Worm (Caenorhabditis elegans): ENCODE measurements around the gene F13D2.1.

Gene F13D2.1

DNA sequence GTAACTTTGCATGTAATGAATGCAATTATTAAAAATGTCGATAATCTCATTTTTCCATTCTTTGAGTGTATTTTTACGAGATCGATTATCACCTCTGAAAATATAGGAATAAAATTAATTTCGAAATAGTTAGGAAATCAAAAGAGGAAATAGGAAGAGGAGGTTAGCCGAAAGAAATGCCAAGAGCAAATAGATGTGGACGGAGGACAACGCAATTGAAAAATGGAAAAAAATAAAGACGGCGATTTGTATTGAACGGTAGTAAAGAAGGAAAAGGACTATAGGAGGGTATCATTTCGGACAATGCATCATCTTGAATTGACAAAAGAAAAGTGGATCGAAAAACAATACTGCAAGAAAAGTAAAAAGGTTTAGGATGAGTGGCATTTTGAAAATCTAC is at the start of gene F13D2.1:
Gene F13D2.1, minus strand, starts transcription at position 101 of the 400 bp plus-strand sequence.
- TF ChIP-seq cog-1 (tag; optimal IDR thresholded peaks at IDR 0.05): no peak

ce11 chrX:11226595-11226994 is 37.2 kb upstream of the F13D2.1 start, which contains the start of gene C34F6.12:
Gene C34F6.12, minus strand, starts transcription at chrX:11226695.
- no peak for TF ChIP-seq klf-2 (GFP tag; conservative IDR thresholded peaks at IDR 0.05)
- no peak for TF ChIP-seq flt-1 (GFP tag; IDR thresholded peaks at IDR 0.05)
- TF ChIP-seq ztf-23 (GFP tag; IDR thresholded peaks at IDR 0.05): no peak
- TF ChIP-seq cog-1 (tag; optimal IDR thresholded peaks at IDR 0.05): no peak
- no peak for TF ChIP-seq ref-1 (GFP tag; conservative IDR thresholded peaks at IDR 0.05)
- TF ChIP-seq med-1 (GFP tag; optimal IDR thresholded peaks at IDR 0.05; ENCODE audit: insufficient read depth): no peak
- TF ChIP-seq tab-1 (GFP tag; IDR thresholded peaks at IDR 0.05): no peak
- TF ChIP-seq ztf-29 (GFP tag; IDR thresholded peaks at IDR 0.05): no peak
- TF ChIP-seq T22C8.4 (GFP tag; IDR thresholded peaks at IDR 0.05): no peak

- no peak for TF ChIP-seq tab-1 (GFP tag; IDR thresholded peaks at IDR 0.05)
- no peak for TF ChIP-seq ref-1 (GFP tag; conservative IDR thresholded peaks at IDR 0.05)
- no peak for TF ChIP-seq cog-1 (tag; optimal IDR thresholded peaks at IDR 0.05)
- no peak for TF ChIP-seq ztf-23 (GFP tag; IDR thresholded peaks at IDR 0.05)
- TF ChIP-seq klf-2 (GFP tag; conservative IDR thresholded peaks at IDR 0.05): no peak
- no peak for TF ChIP-seq ztf-29 (GFP tag; IDR thresholded peaks at IDR 0.05)
- no peak for TF ChIP-seq med-1 (GFP tag; optimal IDR thresholded peaks at IDR 0.05; ENCODE audit: insufficient read depth)
- no peak for TF ChIP-seq flt-1 (GFP tag; IDR thresholded peaks at IDR 0.05)
- TF ChIP-seq T22C8.4 (GFP tag; IDR thresholded peaks at IDR 0.05): no peak
These were observed 33.3 kb upstream of the F13D2.1 start, which contains the start of gene C34F6.9 for ce11 chrX:11222597-11223218. Gene C34F6.9, minus strand, starts transcription at chrX:11222647.

DNA sequence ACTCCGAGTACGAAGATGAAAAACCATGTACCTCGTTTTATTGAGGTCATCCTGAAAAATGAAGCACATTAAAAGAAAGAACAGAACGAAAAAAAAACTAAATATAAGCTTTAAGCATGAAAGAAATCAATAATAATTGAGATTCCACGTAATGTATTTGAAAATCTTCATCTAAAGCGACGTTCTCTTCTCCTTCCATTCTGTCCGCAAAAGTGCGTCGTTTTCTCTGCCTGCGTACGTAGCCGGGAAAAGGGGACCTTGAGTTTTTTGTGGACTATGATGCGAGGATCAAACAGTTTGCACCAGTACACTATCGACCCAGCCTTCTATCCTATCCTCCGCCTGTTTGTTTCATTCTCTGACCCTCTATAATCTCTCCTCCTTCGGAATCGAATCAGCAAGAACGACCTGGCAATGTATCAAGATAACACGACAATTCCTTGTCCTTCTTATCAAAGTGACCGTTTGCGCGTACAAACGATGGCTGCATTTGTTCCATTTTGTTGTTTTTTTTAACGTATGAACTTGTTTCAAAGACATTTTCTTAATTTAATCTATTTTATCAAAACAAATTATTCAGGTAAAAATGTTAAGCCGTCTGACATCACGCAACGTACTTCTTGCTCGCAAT is 26.1 kb upstream of the F13D2.1 start, which contains the start of the genes C34F6.7 and idh-2:
Gene C34F6.7, minus strand, starts transcription at position 51 of the 631 bp plus-strand sequence.
Gene idh-2, plus strand, starts transcription at position 581 of the 631 bp plus-strand sequence.
- TF ChIP-seq T22C8.4 (GFP tag; IDR thresholded peaks at IDR 0.05) (no peak), cog-1 (tag; optimal IDR thresholded peaks at IDR 0.05) (no peak), med-1 (GFP tag; optimal IDR thresholded peaks at IDR 0.05; ENCODE audit: insufficient read depth) (no peak), flt-1 (GFP tag; IDR thresholded peaks at IDR 0.05) (no peak), ztf-29 (GFP tag; IDR thresholded peaks at IDR 0.05) (no peak), klf-2 (GFP tag; conservative IDR thresholded peaks at IDR 0.05) (no peak), ref-1 (GFP tag; conservative IDR thresholded peaks at IDR 0.05) (no peak), tab-1 (GFP tag; IDR thresholded peaks at IDR 0.05) (no peak), ztf-23 (GFP tag; IDR thresholded peaks at IDR 0.05) (no peak)

- TF ChIP-seq T22C8.4 (GFP tag; IDR thresholded peaks at IDR 0.05): no peak
- TF ChIP-seq ref-1 (GFP tag; conservative IDR thresholded peaks at IDR 0.05): no peak
- no peak for TF ChIP-seq ztf-23 (GFP tag; IDR thresholded peaks at IDR 0.05)
- no peak for TF ChIP-seq cog-1 (tag; optimal IDR thresholded peaks at IDR 0.05)
These were observed 21.9 kb upstream of the F13D2.1 start for ce11 chrX:11211360-11211759.

- no peak for TF ChIP-seq klf-2 (GFP tag; conservative IDR thresholded peaks at IDR 0.05)
- 0 out of 2 replicates have a peak, but pooled peaks have one; percentile 50 for TF ChIP-seq tab-1 (GFP tag; IDR thresholded peaks at IDR 0.05)
- TF ChIP-seq ztf-29 (GFP tag; IDR thresholded peaks at IDR 0.05): no peak
- no peak for TF ChIP-seq ztf-23 (GFP tag; IDR thresholded peaks at IDR 0.05)
- no peak for TF ChIP-seq cog-1 (tag; optimal IDR thresholded peaks at IDR 0.05)
- TF ChIP-seq med-1 (GFP tag; optimal IDR thresholded peaks at IDR 0.05; ENCODE audit: insufficient read depth): no peak
- no peak for TF ChIP-seq T22C8.4 (GFP tag; IDR thresholded peaks at IDR 0.05)
These were observed 21.0 kb upstream of the F13D2.1 start for ce11 chrX:11210417-11210816.

DNA sequence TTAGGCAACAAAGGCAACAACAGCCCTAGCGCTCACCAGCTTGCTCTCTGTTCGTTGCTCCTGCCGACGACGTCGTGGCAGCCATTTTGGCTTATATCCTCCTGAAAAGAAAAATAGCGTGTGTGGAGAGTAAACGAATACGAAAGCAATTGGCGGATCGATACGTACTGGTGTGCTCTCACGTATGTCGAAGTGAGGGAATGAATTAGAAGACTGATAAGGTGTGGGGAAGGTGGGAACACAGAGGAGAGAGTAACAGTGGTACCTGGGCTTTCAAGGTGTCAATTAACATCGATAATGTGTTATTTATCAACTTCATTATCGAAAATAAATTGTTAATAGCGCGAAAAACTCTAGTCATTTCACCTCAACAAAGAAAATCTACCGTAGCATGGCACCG is 19.4 kb upstream of the F13D2.1 start, which contains the start of gene C34F6.5:
Gene C34F6.5, minus strand, starts transcription at position 101 of the 400 bp plus-strand sequence.
- no peak for TF ChIP-seq T22C8.4 (GFP tag; IDR thresholded peaks at IDR 0.05)
- TF ChIP-seq ztf-23 (GFP tag; IDR thresholded peaks at IDR 0.05): no peak
- TF ChIP-seq flt-1 (GFP tag; IDR thresholded peaks at IDR 0.05): no peak
- no peak for TF ChIP-seq cog-1 (tag; optimal IDR thresholded peaks at IDR 0.05)
- no peak for TF ChIP-seq klf-2 (GFP tag; conservative IDR thresholded peaks at IDR 0.05)
- no peak for TF ChIP-seq ztf-29 (GFP tag; IDR thresholded peaks at IDR 0.05)
- TF ChIP-seq tab-1 (GFP tag; IDR thresholded peaks at IDR 0.05): no peak
- TF ChIP-seq ref-1 (GFP tag; conservative IDR thresholded peaks at IDR 0.05): no peak
- no peak for TF ChIP-seq med-1 (GFP tag; optimal IDR thresholded peaks at IDR 0.05; ENCODE audit: insufficient read depth)

ce11 chrX:11206953-11207352 is 17.5 kb upstream of the F13D2.1 start, which contains the start of gene hst-2:
Gene hst-2, minus strand, starts transcription at chrX:11207155.
- TF ChIP-seq med-1 (GFP tag; optimal IDR thresholded peaks at IDR 0.05; ENCODE audit: insufficient read depth) (no peak), tab-1 (GFP tag; IDR thresholded peaks at IDR 0.05) (no peak), ztf-29 (GFP tag; IDR thresholded peaks at IDR 0.05) (no peak), cog-1 (tag; optimal IDR thresholded peaks at IDR 0.05) (peak; percentile 75), ztf-23 (GFP tag; IDR thresholded peaks at IDR 0.05) (peak; percentile 52; the same call in 1 of the 2 replicates), flt-1 (GFP tag; IDR thresholded peaks at IDR 0.05) (peak; percentile 67)

ce11 chrX:11203773-11204172 is 14.4 kb upstream of the F13D2.1 start, which contains the start of gene C34F6.11:
Gene C34F6.11, minus strand, starts transcription at chrX:11203932.
- no peak for TF ChIP-seq ref-1 (GFP tag; conservative IDR thresholded peaks at IDR 0.05)
- no peak for TF ChIP-seq cog-1 (tag; optimal IDR thresholded peaks at IDR 0.05)
- TF ChIP-seq T22C8.4 (GFP tag; IDR thresholded peaks at IDR 0.05): no peak
- no peak for TF ChIP-seq ztf-29 (GFP tag; IDR thresholded peaks at IDR 0.05)
- TF ChIP-seq klf-2 (GFP tag; conservative IDR thresholded peaks at IDR 0.05): no peak
- TF ChIP-seq med-1 (GFP tag; optimal IDR thresholded peaks at IDR 0.05; ENCODE audit: insufficient read depth): no peak
- TF ChIP-seq ztf-23 (GFP tag; IDR thresholded peaks at IDR 0.05): no peak
- TF ChIP-seq flt-1 (GFP tag; IDR thresholded peaks at IDR 0.05): no peak
- no peak for TF ChIP-seq tab-1 (GFP tag; IDR thresholded peaks at IDR 0.05)

Data from whole organism, midembryonic.